Worm (Caenorhabditis elegans) whole organism, midembryonic: ENCODE results near the gene fbxb-114.

Source experiments
- med-1 ChIP-seq: sonication (generic microtip); optimal IDR thresholded peaks from 2 replicates; lab custom pipeline; 2017; ENCODE audit warnings: missing genetic modification characterization, mild to moderate bottlenecking, missing compliant biosample characterization, antibody characterized with exemption, missing genetic modification reagents; ENCODE audit not compliant: insufficient read depth
- ref-1 ChIP-seq: fragments of 200-800 bp; sonication (Bioruptor generic); conservative IDR thresholded peaks from 2 replicates; pipeline ENCODE4 v1.3.6; 2022; ENCODE audit warnings: missing genetic modification reagents, missing genetic modification characterization, missing compliant biosample characterization

ce11 chrX:16960346-16960745 is 38.7 kb downstream of the fbxb-114 start:
- TF ChIP-seq ref-1 (GFP tag; lab: Robert Waterston, UW) (no peak), med-1 (GFP tag; lab: Kevin White, UChicago) (no peak)
